Worm (Caenorhabditis elegans) whole organism, L1 larva: ENCODE measurements around the gene F28A10.1.

Experiments
- C04F5.9 ChIP-seq: sonication (generic microtip); optimal IDR thresholded peaks from 2 replicates; lab custom pipeline; 2016; ENCODE audit warnings: missing genetic modification characterization, missing compliant biosample characterization
- C16A3.4 ChIP-seq: fragments of 150-350 bp; optimal IDR thresholded peaks from 2 replicates; lab custom pipeline; 2014; ENCODE audit warnings: missing biosample characterization, missing genetic modification characterization
- F16B12.6 ChIP-seq: fragments of 150-350 bp; optimal IDR thresholded peaks from 2 replicates; lab custom pipeline; 2014; ENCODE audit warnings: missing biosample characterization, missing genetic modification characterization
- Y116A8C.19 ChIP-seq: sonication (generic microtip); optimal IDR thresholded peaks from 2 replicates; lab custom pipeline; 2016; ENCODE audit warnings: missing compliant biosample characterization, missing genetic modification characterization, borderline replicate concordance
- ceh-82 ChIP-seq, 3 experiments: fragments of 150-350 bp in 1 of 3; sonication (generic microtip) in 2 of 3; optimal IDR thresholded peaks; 2 replicates each; lab custom pipeline; 2014 to 2017; ENCODE audit warnings: missing biosample characterization in 3 of 3, missing genetic modification characterization in 3 of 3
- dpl-1 ChIP-seq, 3 experiments: fragments of 150-350 bp in 2 of 3; sonication (generic microtip) in 1 of 3; optimal IDR thresholded peaks; 2 replicates each; lab custom pipeline; 2014 to 2017; ENCODE audit warnings: missing biosample characterization in 3 of 3, missing genetic modification characterization in 3 of 3, missing genetic modification reagents in 3 of 3
- dsc-1 ChIP-seq: sonication (generic microtip); optimal IDR thresholded peaks from 2 replicates; lab custom pipeline; 2016; ENCODE audit warnings: mild to moderate bottlenecking, missing genetic modification characterization, missing compliant biosample characterization
- efl-1 ChIP-seq, 4 experiments: fragments of 150-350 bp; optimal IDR thresholded peaks in 3 of 4; peaks in 1 of 4; 1 replicate in 1 of 4; 2 replicates in 3 of 4; lab custom pipeline; 2014; ENCODE audit warnings: missing biosample characterization in 2 of 4, missing genetic modification characterization in 2 of 4, missing genetic modification reagents in 2 of 4
- elt-2 ChIP-seq: sonication (generic microtip); optimal IDR thresholded peaks from 2 replicates; lab custom pipeline; 2016; ENCODE audit warnings: missing genetic modification characterization, mild to moderate bottlenecking, inconsistent platforms, missing compliant biosample characterization, missing genetic modification reagents
- elt-3 ChIP-seq, 6 experiments: fragments of 150-350 bp in 1 of 6; sonication (generic microtip); optimal IDR thresholded peaks; 2 replicates each; lab custom pipeline; 2017 to 2018; ENCODE audit warnings: missing biosample characterization in 6 of 6, missing genetic modification characterization in 6 of 6, inconsistent platforms in 1 of 6
- ets-5 ChIP-seq: fragments of 200-800 bp; sonication (Bioruptor generic); IDR thresholded peaks from 2 replicates; pipeline ENCODE4 v1.3.6; 2022; ENCODE audit warnings: missing genetic modification characterization, missing compliant biosample characterization
- fkh-8 ChIP-seq: sonication (generic microtip); optimal IDR thresholded peaks from 2 replicates; lab custom pipeline; 2016; ENCODE audit warnings: mild to moderate bottlenecking, missing genetic modification characterization, missing compliant biosample characterization
- grh-1 ChIP-seq: fragments of 200-800 bp; sonication (Bioruptor generic); IDR thresholded peaks from 2 replicates; pipeline ENCODE4 v1.3.6; 2022; ENCODE audit warnings: missing genetic modification reagents, missing genetic modification characterization, missing compliant biosample characterization
- hlh-4 ChIP-seq: sonication (generic microtip); optimal IDR thresholded peaks from 2 replicates; lab custom pipeline; 2016; ENCODE audit warnings: mild to moderate bottlenecking, missing genetic modification characterization, missing compliant biosample characterization
- irx-1 ChIP-seq: sonication (generic microtip); optimal IDR thresholded peaks from 2 replicates; lab custom pipeline; 2016; ENCODE audit warnings: missing genetic modification characterization, missing compliant biosample characterization
- jun-1 ChIP-seq: fragments of 150-350 bp; optimal IDR thresholded peaks from 2 replicates; lab custom pipeline; 2014; ENCODE audit warnings: missing biosample characterization, missing genetic modification reagents, missing genetic modification characterization
- lin-13 ChIP-seq: fragments of 150-350 bp; optimal IDR thresholded peaks from 2 replicates; lab custom pipeline; 2014; ENCODE audit warnings: missing biosample characterization, missing genetic modification reagents, missing genetic modification characterization
- lin-14 ChIP-seq: fragments of 200-800 bp; sonication (Bioruptor generic); optimal IDR thresholded peaks from 2 replicates; lab custom pipeline; 2018; ENCODE audit warnings: mild to moderate bottlenecking, missing genetic modification characterization, moderate library complexity, missing compliant biosample characterization
- lin-15B ChIP-seq: fragments of 150-350 bp; sonication (generic microtip); optimal IDR thresholded peaks from 3 replicates; lab custom pipeline; 2014; ENCODE audit warnings: missing biosample characterization, missing genetic modification characterization
- lin-35 ChIP-seq, 2 experiments: fragments of 150-350 bp; optimal IDR thresholded peaks; 2 replicates each; lab custom pipeline; 2014; ENCODE audit warnings: missing biosample characterization in 2 of 2, missing genetic modification characterization in 2 of 2, missing genetic modification reagents in 2 of 2
- lir-3 ChIP-seq: sonication (generic microtip); optimal IDR thresholded peaks from 2 replicates; lab custom pipeline; 2016; ENCODE audit warnings: mild to moderate bottlenecking, missing genetic modification characterization, moderate library complexity, missing compliant biosample characterization; ENCODE audit not compliant: poor library complexity
- lsy-2 ChIP-seq, 2 experiments: fragments of 150-350 bp; optimal IDR thresholded peaks; 2 replicates each; lab custom pipeline; 2014; ENCODE audit warnings: missing biosample characterization in 2 of 2, missing genetic modification characterization in 2 of 2
- mef-2 ChIP-seq: fragments of 150-350 bp; optimal IDR thresholded peaks from 2 replicates; lab custom pipeline; 2014; ENCODE audit warnings: missing biosample characterization, missing genetic modification characterization
- mep-1 ChIP-seq: fragments of 150-350 bp; optimal IDR thresholded peaks from 2 replicates; lab custom pipeline; 2014; ENCODE audit warnings: missing biosample characterization, missing genetic modification characterization
- nhr-19 ChIP-seq: fragments of 200-800 bp; sonication (Bioruptor generic); conservative IDR thresholded peaks from 2 replicates; pipeline ENCODE4 v1.3.6; 2022; ENCODE audit warnings: missing genetic modification characterization, missing compliant biosample characterization
- nhr-20 ChIP-seq: sonication (generic microtip); optimal IDR thresholded peaks from 2 replicates; lab custom pipeline; 2016; ENCODE audit warnings: mild to moderate bottlenecking, missing genetic modification characterization, missing compliant biosample characterization
- nhr-47 ChIP-seq: sonication (generic microtip); optimal IDR thresholded peaks from 2 replicates; lab custom pipeline; 2016; ENCODE audit warnings: mild to moderate bottlenecking, missing genetic modification characterization, moderate library complexity, missing compliant biosample characterization
- nhr-71 ChIP-seq: sonication (generic microtip); optimal IDR thresholded peaks from 2 replicates; lab custom pipeline; 2016; ENCODE audit warnings: mild to moderate bottlenecking, missing genetic modification characterization, moderate library complexity, missing compliant biosample characterization
- nhr-76 ChIP-seq: sonication (generic microtip); optimal IDR thresholded peaks from 2 replicates; lab custom pipeline; 2017; ENCODE audit warnings: missing biosample characterization, missing genetic modification characterization
- nhr-84 ChIP-seq: sonication (generic microtip); optimal IDR thresholded peaks from 2 replicates; lab custom pipeline; 2017; ENCODE audit warnings: missing biosample characterization, missing genetic modification characterization
- nhr-85 ChIP-seq: sonication (generic microtip); peaks from one replicate; lab custom pipeline; 2016; ENCODE audit warnings: missing genetic modification characterization, inconsistent platforms, missing compliant biosample characterization
- rnt-1 ChIP-seq: sonication (generic microtip); optimal IDR thresholded peaks from 2 replicates; lab custom pipeline; 2016; ENCODE audit warnings: mild to moderate bottlenecking, missing genetic modification characterization, moderate library complexity, missing compliant biosample characterization
- skn-1 ChIP-seq: fragments of 150-350 bp; optimal IDR thresholded peaks from 2 replicates; lab custom pipeline; 2014; ENCODE audit warnings: missing biosample characterization, missing genetic modification characterization
- snpc-4 ChIP-seq: fragments of 150-350 bp; optimal IDR thresholded peaks from 2 replicates; lab custom pipeline; 2014; ENCODE audit warnings: missing biosample characterization, missing genetic modification characterization
- snu-23 ChIP-seq: sonication (generic microtip); optimal IDR thresholded peaks from 2 replicates; lab custom pipeline; 2016; ENCODE audit warnings: missing genetic modification characterization, missing compliant biosample characterization
- sox-4 ChIP-seq: sonication (generic microtip); optimal IDR thresholded peaks from 2 replicates; lab custom pipeline; 2016; ENCODE audit warnings: missing genetic modification characterization, missing compliant biosample characterization
- sptf-1 ChIP-seq: fragments of 150-350 bp; optimal IDR thresholded peaks from 2 replicates; lab custom pipeline; 2014; ENCODE audit warnings: missing biosample characterization, missing genetic modification characterization
- swsn-7 ChIP-seq: sonication (generic microtip); optimal IDR thresholded peaks from 2 replicates; lab custom pipeline; 2016; ENCODE audit warnings: missing genetic modification characterization, missing compliant biosample characterization
- tbx-2 ChIP-seq: sonication (generic microtip); optimal IDR thresholded peaks from 2 replicates; lab custom pipeline; 2016; ENCODE audit warnings: missing genetic modification characterization, missing compliant biosample characterization
- unc-30 ChIP-seq: sonication (generic microtip); optimal IDR thresholded peaks from 2 replicates; lab custom pipeline; 2017; ENCODE audit warnings: missing biosample characterization, missing genetic modification characterization
- vab-15 ChIP-seq: sonication (generic microtip); optimal IDR thresholded peaks from 2 replicates; lab custom pipeline; 2017; ENCODE audit warnings: missing genotype, mild to moderate bottlenecking, missing genetic modification characterization, missing compliant biosample characterization
- xbp-1 ChIP-seq: sonication (generic microtip); optimal IDR thresholded peaks from 2 replicates; lab custom pipeline; 2016; ENCODE audit warnings: missing genetic modification characterization, missing compliant biosample characterization
- zag-1 ChIP-seq: fragments of 150-350 bp; optimal IDR thresholded peaks from 2 replicates; lab custom pipeline; 2014; ENCODE audit warnings: missing biosample characterization, missing genetic modification characterization
- ztf-4 ChIP-seq: fragments of 150-350 bp; optimal IDR thresholded peaks from 2 replicates; lab custom pipeline; 2014; ENCODE audit warnings: missing biosample characterization, missing genetic modification characterization

The F28A10.1 gene

ce11 chrII:868240-868864 is 42.7 kb downstream of the F28A10.1 start, which contains the start of gene fbxc-51:
TSS of gene fbxc-51 (plus strand) at chrII:868814.
- TF ChIP-seq unc-30 (tag; lab: Kevin White, UChicago) = no peak
- no peak for TF ChIP-seq lin-13
- TF ChIP-seq sox-4 = no peak
- no peak for TF ChIP-seq lin-14 (GFP tag; lab: Kevin White, UChicago)
- TF ChIP-seq ztf-4 (tag; lab: Kevin White, UChicago) = no peak
- no peak for TF ChIP-seq nhr-20 (tag; lab: Kevin White, UChicago)
- no peak for TF ChIP-seq tbx-2 (tag; lab: Kevin White, UChicago)
- TF ChIP-seq mef-2 (tag; lab: Kevin White, UChicago) = no peak
- no peak for TF ChIP-seq vab-15 (tag; lab: Kevin White, UChicago)
- no peak for TF ChIP-seq elt-3 (tag; optimal IDR thresholded peaks at IDR 0.05; lab: Kevin White, UChicago)
- TF ChIP-seq jun-1 = no peak
- no peak for TF ChIP-seq lin-35 (GFP tag; optimal IDR thresholded peaks at IDR 0.05; lab: Kevin White, UChicago)
- no peak for TF ChIP-seq lsy-2 (tag; optimal IDR thresholded peaks at IDR 0.05; lab: Kevin White, UChicago)
- no peak for TF ChIP-seq efl-1 (optimal IDR thresholded peaks at IDR 0.05; lab: Kevin White, UChicago)
- TF ChIP-seq efl-1 (GFP tag; optimal IDR thresholded peaks at IDR 0.05 in 1 of 2; lab: Kevin White, UChicago) = no peak
- TF ChIP-seq swsn-7 (tag; lab: Kevin White, UChicago) = no peak
- TF ChIP-seq irx-1 (tag; lab: Kevin White, UChicago) = no peak
- TF ChIP-seq sptf-1 (tag; lab: Kevin White, UChicago) = no peak
- TF ChIP-seq nhr-76 (tag; lab: Kevin White, UChicago) = no peak
- no peak for TF ChIP-seq hlh-4 (tag; lab: Kevin White, UChicago)
- TF ChIP-seq elt-2 (tag; lab: Kevin White, UChicago) = no peak
- TF ChIP-seq, all 84 proteins: peak for 0

ce11 chrII:869316-869715 is 43.7 kb downstream of the F28A10.1 start:
- TF ChIP-seq elt-3 (tag; optimal IDR thresholded peaks at IDR 0.05; lab: Kevin White, UChicago) (no peak), efl-1 (optimal IDR thresholded peaks at IDR 0.05; lab: Kevin White, UChicago) (no peak), efl-1 (GFP tag; optimal IDR thresholded peaks at IDR 0.05 in 1 of 2; lab: Kevin White, UChicago) (peak in 1 of 2 experiments; percentile 3)
- TF ChIP-seq, all 84 proteins: peak for 1

ce11 chrII:872993-873787 is 47.6 kb downstream of the F28A10.1 start, which contains the start of gene alg-2:
TSS of gene alg-2 (plus strand) at chrII:873212.
- TF ChIP-seq grh-1 = 0 out of 2 replicates have a peak, but pooled peaks have one; percentile 13
- peak; percentile 60 for TF ChIP-seq rnt-1 (tag; lab: Kevin White, UChicago)
- TF ChIP-seq nhr-84 (tag; lab: Kevin White, UChicago) = no peak
- TF ChIP-seq snu-23 (GFP tag; lab: Kevin White, UChicago) = peak; percentile 43
- TF ChIP-seq tbx-2 (tag; lab: Kevin White, UChicago) = peak; percentile 16
- TF ChIP-seq lin-15B (tag; lab: Kevin White, UChicago) = peak; percentile 28
- peak; percentile 55 for TF ChIP-seq nhr-47 (tag; lab: Kevin White, UChicago)
- no peak for TF ChIP-seq Y116A8C.19 (tag; lab: Kevin White, UChicago)
- TF ChIP-seq xbp-1 (tag; lab: Kevin White, UChicago) = peak; percentile 14
- no peak for TF ChIP-seq C04F5.9 (tag; lab: Kevin White, UChicago)
- peak; percentile 23; the same call in 1 of the 2 replicates for TF ChIP-seq nhr-19 (GFP tag; lab: Robert Waterston, UW)
- TF ChIP-seq lsy-2 (tag; optimal IDR thresholded peaks at IDR 0.05; lab: Kevin White, UChicago) = peak; percentile 38 to 57
- peak; percentile 15 for TF ChIP-seq dsc-1 (tag; lab: Kevin White, UChicago)
- no peak for TF ChIP-seq irx-1 (tag; lab: Kevin White, UChicago)
- peak; percentile 62 to 68 for TF ChIP-seq lin-35 (GFP tag; optimal IDR thresholded peaks at IDR 0.05; lab: Kevin White, UChicago)
- peak; percentile 47 for TF ChIP-seq F16B12.6
- peak; percentile 86 for TF ChIP-seq lin-14 (GFP tag; lab: Kevin White, UChicago)
- TF ChIP-seq dpl-1 (GFP tag; optimal IDR thresholded peaks at IDR 0.05; lab: Kevin White, UChicago) = peak; percentile 45 to 69 (median 48)
- peak; percentile 51 for TF ChIP-seq C16A3.4 (tag; lab: Kevin White, UChicago)
- TF ChIP-seq zag-1 (tag; lab: Kevin White, UChicago) = no peak
- peak; percentile 26 for TF ChIP-seq nhr-20 (tag; lab: Kevin White, UChicago)
- no peak for TF ChIP-seq ets-5
- TF ChIP-seq ceh-82 (tag; optimal IDR thresholded peaks at IDR 0.05; lab: Kevin White, UChicago) = peak in 2 of 3 experiments; percentile 6 to 71
- TF ChIP-seq swsn-7 (tag; lab: Kevin White, UChicago) = peak; percentile 37
- TF ChIP-seq snpc-4 = peak; percentile 40
- TF ChIP-seq nhr-71 (tag; lab: Kevin White, UChicago) = peak; percentile 53
- peak; percentile 75 for TF ChIP-seq mep-1
- peak; percentile 42 for TF ChIP-seq skn-1 (tag; lab: Kevin White, UChicago)
- TF ChIP-seq fkh-8 (tag; lab: Kevin White, UChicago) = peak; percentile 22
- no peak for TF ChIP-seq lir-3
- peak in 1 of 6 experiments; percentile 24 for TF ChIP-seq elt-3 (tag; optimal IDR thresholded peaks at IDR 0.05; lab: Kevin White, UChicago)
- TF ChIP-seq nhr-85 (tag; lab: Kevin White, UChicago) = peak; percentile 63
- TF ChIP-seq lin-13 = peak; percentile 26
